Worm (Caenorhabditis elegans): ENCODE measurements around the gene nex-3.

DNA sequence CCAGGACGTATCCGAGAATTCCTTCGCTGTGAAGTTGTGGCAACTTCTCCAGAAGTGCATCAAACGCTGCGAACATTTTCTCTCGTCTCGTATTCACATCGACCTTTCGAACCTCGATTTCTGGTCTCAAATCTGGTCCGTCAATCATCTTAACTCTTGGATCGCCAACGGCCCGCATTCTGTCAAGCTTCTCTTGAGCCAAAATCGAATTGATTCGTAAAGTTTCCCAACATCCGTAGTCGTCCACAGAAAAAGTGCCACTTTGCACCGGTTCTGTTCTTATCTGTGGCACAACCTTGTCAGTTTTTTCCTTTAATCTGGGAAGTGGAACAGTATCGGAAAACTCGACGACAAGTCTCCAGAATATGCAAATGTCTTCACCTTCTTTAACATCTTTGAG is 6.6 kb upstream of the nex-3 start:
- TF ChIP-seq skn-1 (tag; optimal IDR thresholded peaks at IDR 0.05) (no peak), elt-3 (tag; optimal IDR thresholded peaks at IDR 0.05) (no peak)
